Worm (Caenorhabditis elegans) whole organism, L2 larva: Measurements from ENCODE around the gene clec-243.

Experiments used
- aly-2 ChIP-seq: fragments of 150-350 bp; optimal IDR thresholded peaks from 2 replicates; lab custom pipeline; 2014; ENCODE audit warnings: missing biosample characterization, missing genetic modification characterization
- elt-1 ChIP-seq: fragments of 150-350 bp; optimal IDR thresholded peaks from 2 replicates; lab custom pipeline; 2014; ENCODE audit warnings: missing biosample characterization, missing genetic modification characterization
- lin-13 ChIP-seq: fragments of 150-350 bp; optimal IDR thresholded peaks from 2 replicates; lab custom pipeline; 2014; ENCODE audit warnings: missing biosample characterization, missing genetic modification reagents, missing genetic modification characterization
- nhr-11 ChIP-seq: fragments of 150-350 bp; optimal IDR thresholded peaks from 2 replicates; lab custom pipeline; 2014; ENCODE audit warnings: missing biosample characterization, missing genetic modification characterization
- nhr-77 ChIP-seq: fragments of 150-350 bp; optimal IDR thresholded peaks from 2 replicates; lab custom pipeline; 2014; ENCODE audit warnings: missing biosample characterization, missing genetic modification characterization
- snpc-4 ChIP-seq: fragments of 150-350 bp; optimal IDR thresholded peaks from 2 replicates; lab custom pipeline; 2014; ENCODE audit warnings: missing biosample characterization, missing genetic modification characterization
- unc-62 ChIP-seq: fragments of 150-350 bp; optimal IDR thresholded peaks from 2 replicates; lab custom pipeline; 2014; ENCODE audit warnings: missing biosample characterization, missing genetic modification reagents, missing genetic modification characterization

DNA sequence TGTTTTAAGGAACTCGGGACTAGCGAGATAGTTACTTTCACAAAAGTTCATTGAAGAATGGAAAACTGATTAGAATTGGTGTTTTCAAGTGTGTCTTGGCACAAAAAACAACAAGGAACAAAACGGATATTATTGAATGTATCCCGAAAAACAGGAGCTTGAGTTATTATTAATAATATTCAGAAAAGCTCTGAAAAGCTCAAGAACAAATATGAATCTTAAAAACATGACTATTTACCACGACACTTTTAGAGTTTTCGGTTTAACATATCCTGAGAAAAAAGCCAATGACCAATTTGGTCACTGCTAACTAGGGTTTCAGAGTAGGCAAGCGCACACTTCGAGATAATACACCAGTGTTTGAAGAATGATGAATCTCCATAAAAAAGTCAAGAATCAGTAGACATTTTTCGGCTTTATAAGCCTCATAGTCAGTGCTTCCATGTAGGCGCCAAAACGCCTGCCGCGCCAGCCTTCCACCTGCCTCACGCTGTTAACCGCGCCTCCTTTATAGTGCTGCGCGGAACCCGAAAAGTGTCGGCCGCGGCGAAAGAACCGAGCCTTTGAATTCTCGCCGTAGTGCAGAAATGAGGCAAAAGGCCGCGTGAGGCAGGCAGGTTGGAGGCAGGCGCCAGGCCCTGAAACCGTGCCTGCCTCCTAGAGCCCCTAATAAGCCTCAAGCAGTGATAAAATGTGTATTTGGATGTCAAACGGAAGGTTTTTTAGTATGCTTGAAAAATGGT is 36.7 kb downstream of the clec-243 start, which contains the start of gene srh-236:
- TF ChIP-seq aly-2 (tag; lab: Kevin White, UChicago): no peak
- TF ChIP-seq nhr-11 (tag; lab: Kevin White, UChicago): no peak
- no peak for TF ChIP-seq unc-62 (GFP tag; lab: Kevin White, UChicago)
- no peak for TF ChIP-seq snpc-4 (tag; lab: Kevin White, UChicago)
- TF ChIP-seq lin-13 (GFP tag; lab: Kevin White, UChicago): no peak
- no peak for TF ChIP-seq nhr-77 (tag; lab: Kevin White, UChicago)
- no peak for TF ChIP-seq elt-1 (tag; lab: Kevin White, UChicago)
